Worm (Caenorhabditis elegans) whole organism, L4 larva: ENCODE measurements around the gene F38A1.6.

Experiments used
- F26F4.8 ChIP-seq: fragments of 200-800 bp; sonication (Bioruptor generic); conservative IDR thresholded peaks from 2 replicates; pipeline ENCODE4 v1.3.6; 2022; ENCODE audit warnings: missing genetic modification characterization, missing compliant biosample characterization
- F49E8.2 ChIP-seq: sonication (generic microtip); optimal IDR thresholded peaks from 2 replicates; lab custom pipeline; 2016; ENCODE audit warnings: missing compliant biosample characterization, mild to moderate bottlenecking, missing genetic modification characterization, borderline replicate concordance
- T26A8.4 ChIP-seq: fragments of 200-800 bp; sonication (Bioruptor generic); IDR thresholded peaks from 2 replicates; pipeline ENCODE4 v1.3.6; 2022; ENCODE audit warnings: missing genetic modification characterization, missing compliant biosample characterization
- Y48G9A.11 ChIP-seq: fragments of 200-800 bp; sonication (Bioruptor generic); IDR thresholded peaks from 2 replicates; pipeline ENCODE4 v1.3.6; 2022; ENCODE audit warnings: missing genetic modification reagents, missing genetic modification characterization, missing compliant biosample characterization
- Y5F2A.4 ChIP-seq: fragments of 200-800 bp; sonication (Bioruptor generic); optimal IDR thresholded peaks from 2 replicates; lab custom pipeline; 2018; ENCODE audit warnings: mild to moderate bottlenecking, missing genetic modification characterization, missing compliant biosample characterization
- ZK546.5 ChIP-seq, 2 experiments: sonication (generic microtip); optimal IDR thresholded peaks; 2 replicates each; lab custom pipeline; 2017; ENCODE audit warnings: missing biosample characterization in 2 of 2, missing genetic modification characterization in 2 of 2
- aly-2 ChIP-seq: sonication (generic microtip); optimal IDR thresholded peaks from 2 replicates; lab custom pipeline; 2018; ENCODE audit warnings: missing biosample characterization, missing genetic modification characterization
- ama-1 ChIP-seq: fragments of 150-350 bp; optimal IDR thresholded peaks from 2 replicates; lab custom pipeline; 2014; ENCODE audit warnings: inconsistent platforms, mixed read lengths
- arid-1 ChIP-seq: fragments of 200-800 bp; sonication (Bioruptor generic); conservative IDR thresholded peaks from 2 replicates; pipeline ENCODE4 v1.3.6; 2022; ENCODE audit warnings: missing genetic modification reagents, missing genetic modification characterization, missing compliant biosample characterization
- ceh-20 ChIP-seq: fragments of 200-800 bp; sonication (Bioruptor generic); IDR thresholded peaks from 2 replicates; pipeline ENCODE4 v1.3.6; 2022; ENCODE audit warnings: missing genetic modification reagents, missing genetic modification characterization, missing compliant biosample characterization
- daf-16 ChIP-seq, 3 experiments: sonication (generic microtip); optimal IDR thresholded peaks; 2 replicates each; lab custom pipeline; 2016 to 2017; ENCODE audit warnings: missing genetic modification characterization in 3 of 3, missing genetic modification reagents in 3 of 3, mild to moderate bottlenecking in 2 of 3, missing compliant biosample characterization in 2 of 3, missing biosample characterization in 1 of 3, moderate library complexity in 1 of 3
- daf-19 ChIP-seq: fragments of 200-800 bp; sonication (Bioruptor generic); conservative IDR thresholded peaks from 2 replicates; pipeline ENCODE4 v1.3.6; 2022; ENCODE audit warnings: missing genetic modification characterization, missing compliant biosample characterization
- dmd-9 ChIP-seq: fragments of 200-800 bp; sonication (Bioruptor generic); IDR thresholded peaks from 2 replicates; pipeline ENCODE4 v1.3.6; 2022; ENCODE audit warnings: missing genetic modification reagents, missing genetic modification characterization, missing compliant biosample characterization
- dpl-1 ChIP-seq: fragments of 150-350 bp; optimal IDR thresholded peaks from 2 replicates; lab custom pipeline; 2014; ENCODE audit warnings: missing biosample characterization, missing genetic modification reagents, missing genetic modification characterization
- dve-1 ChIP-seq: sonication (generic microtip); optimal IDR thresholded peaks from 2 replicates; lab custom pipeline; 2017; ENCODE audit warnings: antibody characterized with exemption, mild to moderate bottlenecking, missing genetic modification characterization, missing compliant biosample characterization; ENCODE audit not compliant: insufficient read depth
- egl-43 ChIP-seq: fragments of 200-800 bp; sonication (Bioruptor generic); IDR thresholded peaks from 2 replicates; pipeline ENCODE4 v1.3.6; 2022; ENCODE audit warnings: missing genetic modification reagents, missing genetic modification characterization, missing compliant biosample characterization
- hif-1 ChIP-seq, 2 experiments: sonication (generic microtip); optimal IDR thresholded peaks; 2 replicates each; lab custom pipeline; 2016 to 2017; ENCODE audit warnings: missing compliant biosample characterization in 2 of 2, missing genetic modification characterization in 2 of 2, missing genetic modification reagents in 2 of 2, missing genotype in 2 of 2, mild to moderate bottlenecking in 1 of 2
- hlh-30 ChIP-seq: sonication (generic microtip); optimal IDR thresholded peaks from 2 replicates; lab custom pipeline; 2017; ENCODE audit warnings: antibody characterized with exemption, mild to moderate bottlenecking, missing genetic modification characterization, missing compliant biosample characterization; ENCODE audit not compliant: insufficient read depth
- hmg-1.1 ChIP-seq: fragments of 200-800 bp; sonication (Bioruptor generic); IDR thresholded peaks from 2 replicates; pipeline ENCODE4 v1.3.6; 2022; ENCODE audit warnings: missing genetic modification reagents, missing genetic modification characterization, missing compliant biosample characterization
- lim-7 ChIP-seq: fragments of 200-800 bp; sonication (Bioruptor generic); IDR thresholded peaks from 2 replicates; pipeline ENCODE4 v1.3.6; 2022; ENCODE audit warnings: missing genetic modification characterization, missing compliant biosample characterization
- lin-15B ChIP-seq: fragments of 150-350 bp; sonication (generic microtip); optimal IDR thresholded peaks from 3 replicates; lab custom pipeline; 2014; ENCODE audit warnings: missing biosample characterization, missing genetic modification characterization
- lin-38 ChIP-seq: fragments of 200-800 bp; sonication (Bioruptor generic); IDR thresholded peaks from 2 replicates; pipeline ENCODE4 v1.3.6; 2022; ENCODE audit warnings: missing genetic modification reagents, missing genetic modification characterization, missing compliant biosample characterization
- lir-3 ChIP-seq: sonication (generic microtip); optimal IDR thresholded peaks from 2 replicates; lab custom pipeline; 2016; ENCODE audit warnings: mild to moderate bottlenecking, missing genetic modification characterization, missing compliant biosample characterization
- madf-5 ChIP-seq, 2 experiments: fragments of 200-800 bp; sonication (Bioruptor generic); IDR thresholded peaks; 2 replicates each; pipeline ENCODE4 v1.3.6; 2022; ENCODE audit warnings: missing compliant biosample characterization in 2 of 2, missing genetic modification characterization in 2 of 2
- madf-9 ChIP-seq: fragments of 200-800 bp; sonication (Bioruptor generic); conservative IDR thresholded peaks from 2 replicates; pipeline ENCODE4 v1.3.6; 2022; ENCODE audit warnings: missing genetic modification reagents, missing genetic modification characterization, missing compliant biosample characterization
- mdl-1 ChIP-seq, 2 experiments: fragments of 150-350 bp in 1 of 2; sonication (generic microtip) in 1 of 2; optimal IDR thresholded peaks; 2 replicates each; lab custom pipeline; 2014 to 2017; ENCODE audit warnings: missing biosample characterization in 2 of 2, missing genetic modification characterization in 2 of 2
- mdt-29 ChIP-seq: fragments of 200-800 bp; sonication (Bioruptor generic); IDR thresholded peaks from 2 replicates; pipeline ENCODE4 v1.3.6; 2022; ENCODE audit warnings: missing genetic modification reagents, missing genetic modification characterization, missing compliant biosample characterization
- mep-1 ChIP-seq: fragments of 150-350 bp; sonication (generic microtip); optimal IDR thresholded peaks from 3 replicates; lab custom pipeline; 2014; ENCODE audit warnings: missing biosample characterization, missing genetic modification characterization
- mxl-2 ChIP-seq: fragments of 200-800 bp; sonication (Bioruptor generic); conservative IDR thresholded peaks from 2 replicates; pipeline ENCODE4 v1.3.6; 2022; ENCODE audit warnings: missing genetic modification reagents, missing genetic modification characterization, missing compliant biosample characterization
- mxl-3 ChIP-seq: fragments of 200-800 bp; sonication (Bioruptor generic); optimal IDR thresholded peaks from 2 replicates; lab custom pipeline; 2018; ENCODE audit warnings: mild to moderate bottlenecking, missing genetic modification characterization, missing compliant biosample characterization
- nhr-11 ChIP-seq: fragments of 150-350 bp; optimal IDR thresholded peaks from 2 replicates; lab custom pipeline; 2014; ENCODE audit warnings: missing biosample characterization, missing genetic modification characterization
- nhr-28 ChIP-seq: fragments of 150-350 bp; optimal IDR thresholded peaks from 2 replicates; lab custom pipeline; 2014; ENCODE audit warnings: missing biosample characterization, missing genetic modification characterization
- nhr-41 ChIP-seq: fragments of 200-800 bp; sonication (Bioruptor generic); IDR thresholded peaks from 2 replicates; pipeline ENCODE4 v1.3.6; 2022; ENCODE audit warnings: missing genetic modification reagents, missing genetic modification characterization, missing compliant biosample characterization
- nhr-76 ChIP-seq: fragments of 150-350 bp; optimal IDR thresholded peaks from 2 replicates; lab custom pipeline; 2014; ENCODE audit warnings: missing biosample characterization, missing genetic modification characterization
- rbr-2 ChIP-seq: sonication (generic microtip); optimal IDR thresholded peaks from 2 replicates; lab custom pipeline; 2016; ENCODE audit warnings: missing genotype, missing genetic modification characterization, missing compliant biosample characterization
- sdz-12 ChIP-seq: fragments of 200-800 bp; sonication (Bioruptor generic); optimal IDR thresholded peaks from 2 replicates; lab custom pipeline; 2018; ENCODE audit warnings: mild to moderate bottlenecking, missing genetic modification characterization, missing compliant biosample characterization
- set-16 ChIP-seq: fragments of 200-800 bp; sonication (Bioruptor generic); IDR thresholded peaks from 2 replicates; pipeline ENCODE4 v1.3.6; 2022; ENCODE audit warnings: missing genetic modification reagents, missing genetic modification characterization, missing compliant biosample characterization
- tag-97 ChIP-seq: fragments of 200-800 bp; sonication (Bioruptor generic); IDR thresholded peaks from 2 replicates; pipeline ENCODE4 v1.3.6; 2022; ENCODE audit warnings: missing genetic modification characterization, missing compliant biosample characterization
- tra-1 ChIP-seq: fragments of 200-800 bp; sonication (Bioruptor generic); IDR thresholded peaks from 2 replicates; pipeline ENCODE4 v1.3.6; 2022; ENCODE audit warnings: missing genetic modification reagents, missing genetic modification characterization, missing compliant biosample characterization
- unc-130 ChIP-seq: sonication (generic microtip); optimal IDR thresholded peaks from 2 replicates; lab custom pipeline; 2016; ENCODE audit warnings: missing genetic modification reagents, missing genetic modification characterization, missing compliant biosample characterization
- unc-39 ChIP-seq: sonication (generic microtip); optimal IDR thresholded peaks from 2 replicates; lab custom pipeline; 2017; ENCODE audit warnings: missing biosample characterization, missing genetic modification characterization
- zag-1 ChIP-seq: fragments of 150-350 bp; optimal IDR thresholded peaks from 2 replicates; lab custom pipeline; 2014; ENCODE audit warnings: missing biosample characterization, missing genetic modification characterization
- zfp-2 ChIP-seq: sonication (generic microtip); optimal IDR thresholded peaks from 2 replicates; lab custom pipeline; 2016; ENCODE audit warnings: mild to moderate bottlenecking, missing genetic modification characterization, missing compliant biosample characterization
- zfp-3 ChIP-seq: fragments of 200-800 bp; sonication (Bioruptor generic); conservative IDR thresholded peaks from 2 replicates; pipeline ENCODE4 v1.3.6; 2022; ENCODE audit warnings: missing genetic modification reagents, missing genetic modification characterization, missing compliant biosample characterization
- ztf-11 ChIP-seq: fragments of 150-350 bp; optimal IDR thresholded peaks from 2 replicates; lab custom pipeline; 2014; ENCODE audit warnings: missing biosample characterization, missing genetic modification characterization

The F38A1.6 gene

ce11 chrIV:1239686-1240085 lies 12.0 kb upstream of the F38A1.6 start, which contains the start of gene F38A1.8 (continued):
- TF ChIP-seq dmd-9 (GFP tag; lab: Robert Waterston, UW), result no peak
- no peak for TF ChIP-seq ZK546.5 (tag; optimal IDR thresholded peaks at IDR 0.05; lab: Kevin White, UChicago)
- TF ChIP-seq F49E8.2 (tag; lab: Kevin White, UChicago), result no peak
- TF ChIP-seq Y5F2A.4 (GFP tag; lab: Kevin White, UChicago), result no peak
- no peak for TF ChIP-seq sdz-12 (GFP tag; lab: Kevin White, UChicago)
- TF ChIP-seq madf-5 (GFP tag; IDR thresholded peaks at IDR 0.05; lab: Robert Waterston, UW), result no peak
- TF ChIP-seq mxl-3 (GFP tag; lab: Kevin White, UChicago), result peak; percentile 74
- TF ChIP-seq lin-38, result no peak
- TF ChIP-seq mdl-1 (tag; optimal IDR thresholded peaks at IDR 0.05; lab: Kevin White, UChicago), result peak in 1 of 2 experiments; percentile 74
- TF ChIP-seq lir-3 (tag; lab: Kevin White, UChicago), result no peak
- TF ChIP-seq daf-19 (GFP tag; lab: Robert Waterston, UW), result no peak
- TF ChIP-seq nhr-28, result no peak
- TF ChIP-seq aly-2, result no peak
- no peak for TF ChIP-seq unc-39 (tag; lab: Kevin White, UChicago)
- peak; percentile 38 for TF ChIP-seq dve-1 (tag; lab: Kevin White, UChicago)
- TF ChIP-seq egl-43 (GFP tag; lab: Robert Waterston, UW), result no peak
- TF ChIP-seq arid-1, result no peak
- TF ChIP-seq set-16 (GFP tag; lab: Robert Waterston, UW), result no peak
- no peak for TF ChIP-seq T26A8.4 (GFP tag; lab: Robert Waterston, UW)
- TF ChIP-seq nhr-11 (tag; lab: Kevin White, UChicago), result no peak
- TF ChIP-seq ama-1 (lab: Kevin White, UChicago), result no peak
- TF ChIP-seq hmg-1.1, result 0 out of 2 replicates have a peak, but pooled peaks have one; percentile 30
- TF ChIP-seq mep-1, result no peak
- no peak for TF ChIP-seq zag-1 (tag; lab: Kevin White, UChicago)
- no peak for TF ChIP-seq ztf-11 (tag; lab: Kevin White, UChicago)
- TF ChIP-seq zfp-2 (tag; lab: Kevin White, UChicago), result no peak
- no peak for TF ChIP-seq mxl-2 (GFP tag; lab: Robert Waterston, UW)
- no peak for TF ChIP-seq ceh-20
- TF ChIP-seq Y48G9A.11 (GFP tag; lab: Robert Waterston, UW), result no peak
- peak; percentile 90 for TF ChIP-seq dpl-1 (GFP tag; lab: Kevin White, UChicago)
- no peak for TF ChIP-seq lin-15B (tag; lab: Kevin White, UChicago)
- TF ChIP-seq daf-16 (GFP tag; optimal IDR thresholded peaks at IDR 0.05; lab: Kevin White, UChicago), result no peak
- peak; percentile 16 for TF ChIP-seq daf-16 (tag; optimal IDR thresholded peaks at IDR 0.05; lab: Kevin White, UChicago)
- no peak for TF ChIP-seq nhr-76 (tag; lab: Kevin White, UChicago)
- TF ChIP-seq lim-7 (GFP tag; lab: Robert Waterston, UW), result no peak
- no peak for TF ChIP-seq rbr-2 (tag; lab: Kevin White, UChicago)
- TF ChIP-seq hlh-30 (tag; lab: Kevin White, UChicago), result peak; percentile 80
- TF ChIP-seq F26F4.8 (GFP tag; lab: Robert Waterston, UW), result no peak
- no peak for TF ChIP-seq madf-9 (GFP tag; lab: Robert Waterston, UW)
- TF ChIP-seq mdt-29, result no peak
- no peak for TF ChIP-seq hif-1 (tag; optimal IDR thresholded peaks at IDR 0.05; lab: Kevin White, UChicago)
- no peak for TF ChIP-seq tag-97 (GFP tag; lab: Robert Waterston, UW)
- no peak for TF ChIP-seq unc-130 (GFP tag; lab: Kevin White, UChicago)
- TF ChIP-seq zfp-3 (GFP tag; lab: Robert Waterston, UW), result no peak
- TF ChIP-seq nhr-41 (GFP tag; lab: Robert Waterston, UW), result no peak
- no peak for TF ChIP-seq tra-1 (GFP tag; lab: Robert Waterston, UW)
